Worm (Caenorhabditis elegans): ENCODE results near the gene T15B7.14.
A peak's percentile ranks its signal among the peaks of the same experiment; 100 is the strongest.

T15B7.14 gene

ce11 chrV:6854711-6855110 lies 19.6 kb upstream of the T15B7.14 start, which contains the start of gene gpa-10:
TSS of gene gpa-10 (minus strand) at chrV:6854811.
- TF ChIP-seq fkh-10 (GFP tag; optimal IDR thresholded peaks at IDR 0.05), result no peak
- TF ChIP-seq nhr-43 (tag; optimal IDR thresholded peaks at IDR 0.05; ENCODE audit: poor library complexity, severe bottlenecking), result no peak
- no peak for TF ChIP-seq egl-5 (tag; optimal IDR thresholded peaks at IDR 0.05)
- TF ChIP-seq R02D3.7 (tag; optimal IDR thresholded peaks at IDR 0.05), result no peak
- no peak for TF ChIP-seq zag-1 (tag; optimal IDR thresholded peaks at IDR 0.05)
- TF ChIP-seq nhr-77 (tag; optimal IDR thresholded peaks at IDR 0.05), result no peak
- TF ChIP-seq nhr-12 (tag; optimal IDR thresholded peaks at IDR 0.05), result no peak
- TF ChIP-seq fos-1 (tag; optimal IDR thresholded peaks at IDR 0.05), result no peak
- no peak for TF ChIP-seq ztf-4 (tag; optimal IDR thresholded peaks at IDR 0.05)
- TF ChIP-seq nhr-237 (tag; optimal IDR thresholded peaks at IDR 0.05), result no peak
- no peak for TF ChIP-seq ceh-16 (tag; optimal IDR thresholded peaks at IDR 0.05)
- TF ChIP-seq elt-3 (tag; optimal IDR thresholded peaks at IDR 0.05), result no peak
- no peak for TF ChIP-seq ztf-11 (tag; optimal IDR thresholded peaks at IDR 0.05)

ce11 chrV:6846507-6846906 lies 11.4 kb upstream of the T15B7.14 start, which contains the start of gene lgc-54:
TSS of gene lgc-54 (minus strand) at chrV:6846607.
- TF ChIP-seq nhr-11 (tag; optimal IDR thresholded peaks at IDR 0.05) (no peak), tbx-2 (tag; optimal IDR thresholded peaks at IDR 0.05) (no peak), mdl-1 (tag; optimal IDR thresholded peaks at IDR 0.05) (no peak), unc-39 (tag; optimal IDR thresholded peaks at IDR 0.05) (no peak), nhr-43 (tag; optimal IDR thresholded peaks at IDR 0.05; ENCODE audit: poor library complexity, severe bottlenecking) (no peak), nhr-77 (tag; optimal IDR thresholded peaks at IDR 0.05) (no peak), nhr-76 (tag; optimal IDR thresholded peaks at IDR 0.05) (no peak), unc-62 (GFP tag; optimal IDR thresholded peaks at IDR 0.05) (no peak), lsy-12 (tag; optimal IDR thresholded peaks at IDR 0.05) (no peak), fos-1 (tag; optimal IDR thresholded peaks at IDR 0.05) (no peak), R02D3.7 (tag; optimal IDR thresholded peaks at IDR 0.05) (no peak), jun-1 (tag; optimal IDR thresholded peaks at IDR 0.05) (no peak), lin-39 (tag; optimal IDR thresholded peaks at IDR 0.05) (no peak), nhr-67 (tag; optimal IDR thresholded peaks at IDR 0.05) (no peak), egl-5 (tag; optimal IDR thresholded peaks at IDR 0.05) (no peak), nhr-12 (tag; optimal IDR thresholded peaks at IDR 0.05) (no peak), ceh-9 (tag; optimal IDR thresholded peaks at IDR 0.05) (no peak), hmg-11 (tag; optimal IDR thresholded peaks at IDR 0.05) (no peak), elt-3 (tag; optimal IDR thresholded peaks at IDR 0.05) (no peak)

ce11 chrV:6842437-6842836 lies 7.3 kb upstream of the T15B7.14 start, which contains the start of gene T15B7.1:
TSS of gene T15B7.1 (plus strand) at chrV:6842737.
- no peak for TF ChIP-seq nhr-43 (tag; optimal IDR thresholded peaks at IDR 0.05; ENCODE audit: poor library complexity, severe bottlenecking)
- TF ChIP-seq pha-4 (tag; optimal IDR thresholded peaks at IDR 0.05), result no peak
- TF ChIP-seq ceh-16 (tag; optimal IDR thresholded peaks at IDR 0.05), result no peak
- no peak for TF ChIP-seq lsy-12 (tag; optimal IDR thresholded peaks at IDR 0.05)
- TF ChIP-seq ZK546.5 (tag; optimal IDR thresholded peaks at IDR 0.05), result no peak
- TF ChIP-seq fkh-2 (tag; optimal IDR thresholded peaks at IDR 0.05), result no peak

ce11 chrV:6839008-6839407 lies 3.9 kb upstream of the T15B7.14 start, which contains the start of gene hpo-8:
TSS of gene hpo-8 (plus strand) at chrV:6839289.
- peak; percentile 32 for TF ChIP-seq elt-2 (tag; optimal IDR thresholded peaks at IDR 0.05)
- peak; percentile 3 for TF ChIP-seq pqm-1 (tag; optimal IDR thresholded peaks at IDR 0.05)
- TF ChIP-seq nhr-237 (tag; optimal IDR thresholded peaks at IDR 0.05), result no peak

- TF ChIP-seq pha-4 (tag; optimal IDR thresholded peaks at IDR 0.05) (peak; percentile 51), nhr-77 (tag; optimal IDR thresholded peaks at IDR 0.05) (no peak), R02D3.7 (tag; optimal IDR thresholded peaks at IDR 0.05) (peak; percentile 96), ceh-28 (tag; optimal IDR thresholded peaks at IDR 0.05) (no peak), jun-1 (tag; optimal IDR thresholded peaks at IDR 0.05) (no peak), lin-15B (tag; optimal IDR thresholded peaks at IDR 0.05) (peak; percentile 57), fkh-2 (tag; optimal IDR thresholded peaks at IDR 0.05) (no peak), elt-3 (tag; optimal IDR thresholded peaks at IDR 0.05) (no peak), ztf-4 (tag; optimal IDR thresholded peaks at IDR 0.05) (no peak), nhr-237 (tag; optimal IDR thresholded peaks at IDR 0.05) (no peak), skn-1 (tag; optimal IDR thresholded peaks at IDR 0.05) (no peak), hmg-11 (tag; optimal IDR thresholded peaks at IDR 0.05) (peak; percentile 20), lin-39 (tag; optimal IDR thresholded peaks at IDR 0.05) (no peak), nhr-12 (tag; optimal IDR thresholded peaks at IDR 0.05) (no peak), nhr-76 (tag; optimal IDR thresholded peaks at IDR 0.05) (no peak), nhr-28 (tag; optimal IDR thresholded peaks at IDR 0.05) (no peak), nhr-23 (tag; optimal IDR thresholded peaks at IDR 0.05) (peak; percentile 43), fkh-10 (GFP tag; optimal IDR thresholded peaks at IDR 0.05) (no peak), nfya-1 (tag; optimal IDR thresholded peaks at IDR 0.05; ENCODE audit: insufficient read depth) (peak; percentile 44), snpc-4 (tag; optimal IDR thresholded peaks at IDR 0.05) (no peak)
Measured at ce11 chrV:6838599-6838998, 3.5 kb upstream of the T15B7.14 start, which contains the start of gene T15B7.15. TSS of gene T15B7.15 (minus strand) at chrV:6838665.

All from whole organism, L3 larva.